4 worm cellular contexts compared by ENCODE assay signal in the genomic region with DNA sequence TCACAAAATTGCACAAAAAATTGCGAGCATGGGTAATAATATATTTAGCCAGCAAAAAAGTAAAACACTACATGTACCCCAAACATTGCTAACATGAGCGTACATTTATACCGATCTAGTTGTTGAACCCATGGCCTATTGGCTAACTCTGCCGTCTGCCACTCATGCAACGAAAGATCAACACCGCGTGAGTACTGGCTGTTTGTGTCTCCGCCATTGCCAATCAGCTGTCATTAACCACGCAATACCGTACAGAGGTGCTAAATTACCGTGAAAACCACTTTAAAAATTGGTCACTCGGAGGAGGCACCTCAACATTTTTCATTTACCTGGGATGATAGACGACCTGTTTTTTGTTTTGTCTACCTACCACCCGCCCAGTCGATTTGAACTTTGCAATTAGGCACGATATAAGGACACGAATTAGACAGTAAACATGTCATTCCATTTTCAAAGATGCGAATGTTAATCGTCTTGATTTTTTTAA.
TF ChIP-seq lines count a peak whose summit lies in the region.

A gene (plus strand): TSS at position 437 of the 487 bp plus-strand sequence.

TF ChIP-seq in whole organism, L2 larva, 48 proteins besides CTCF, POLR2A, EP300 and RAD21 (continues in another document):
- no peak for TF ChIP-seq ama-1 (optimal IDR thresholded peaks at IDR 0.05; lab: Kevin White, UChicago)
- peak; percentile 16 for TF ChIP-seq nhr-77 (tag; optimal IDR thresholded peaks at IDR 0.05; lab: Kevin White, UChicago)
- TF ChIP-seq blmp-1 (tag; optimal IDR thresholded peaks at IDR 0.05; lab: Kevin White, UChicago; ENCODE audit: insufficient read depth): peak; percentile 36
- peak; percentile 12 to 73 for TF ChIP-seq lsy-2 (tag; optimal IDR thresholded peaks at IDR 0.05; lab: Kevin White, UChicago)
- no peak for TF ChIP-seq elt-1 (tag; optimal IDR thresholded peaks at IDR 0.05; lab: Kevin White, UChicago)
- TF ChIP-seq fos-1 (tag; optimal IDR thresholded peaks at IDR 0.05; lab: Kevin White, UChicago): peak; percentile 90
- TF ChIP-seq F13H6.1 (tag; optimal IDR thresholded peaks at IDR 0.05; lab: Kevin White, UChicago): peak; percentile 66
- no peak for TF ChIP-seq nhr-237 (tag; optimal IDR thresholded peaks at IDR 0.05; lab: Kevin White, UChicago)
- peak; percentile 45 for TF ChIP-seq unc-55 (GFP tag; optimal IDR thresholded peaks at IDR 0.05; lab: Kevin White, UChicago)
- TF ChIP-seq peb-1 (tag; optimal IDR thresholded peaks at IDR 0.05; lab: Kevin White, UChicago): no peak
- TF ChIP-seq ztf-11 (tag; optimal IDR thresholded peaks at IDR 0.05; lab: Kevin White, UChicago): no peak
- peak; percentile 80 for TF ChIP-seq crh-2 (tag; optimal IDR thresholded peaks at IDR 0.05; lab: Kevin White, UChicago)
- no peak for TF ChIP-seq alr-1 (tag; optimal IDR thresholded peaks at IDR 0.05; lab: Kevin White, UChicago)
- TF ChIP-seq R02D3.7 (tag; optimal IDR thresholded peaks at IDR 0.05; lab: Kevin White, UChicago): no peak
- TF ChIP-seq unc-39 (tag; optimal IDR thresholded peaks at IDR 0.05; lab: Kevin White, UChicago): no peak
- TF ChIP-seq aly-2 (tag; optimal IDR thresholded peaks at IDR 0.05; lab: Kevin White, UChicago): no peak
- TF ChIP-seq dmd-4 (tag; optimal IDR thresholded peaks at IDR 0.05; lab: Kevin White, UChicago): no peak
- TF ChIP-seq elt-3 (tag; optimal IDR thresholded peaks at IDR 0.05; lab: Kevin White, UChicago): no peak
- no peak for TF ChIP-seq ceh-82 (tag; optimal IDR thresholded peaks at IDR 0.05; lab: Kevin White, UChicago)
- peak; percentile 73 for TF ChIP-seq nhr-25 (tag; optimal IDR thresholded peaks at IDR 0.05; lab: Kevin White, UChicago)
- TF ChIP-seq ZK546.5 (tag; optimal IDR thresholded peaks at IDR 0.05; lab: Kevin White, UChicago): no peak
- TF ChIP-seq nhr-12 (tag; optimal IDR thresholded peaks at IDR 0.05; lab: Kevin White, UChicago): no peak

TF ChIP-seq in whole organism, L4 larva, 104 proteins besides CTCF, POLR2A, EP300 and RAD21 (continues in another document):
- TF ChIP-seq Y48G9A.11 (GFP tag; IDR thresholded peaks at IDR 0.05; lab: Robert Waterston, UW) (peak; percentile 80; the same call in 1 of the 2 replicates), tra-1 (GFP tag; IDR thresholded peaks at IDR 0.05; lab: Robert Waterston, UW) (peak; percentile 90), dve-1 (tag; optimal IDR thresholded peaks at IDR 0.05; lab: Kevin White, UChicago; ENCODE audit: insufficient read depth) (peak; percentile 73), aly-2 (tag; optimal IDR thresholded peaks at IDR 0.05; lab: Kevin White, UChicago) (no peak), nhr-111 (GFP tag; optimal IDR thresholded peaks at IDR 0.05; lab: Kevin White, UChicago) (peak; percentile 90), lir-3 (tag; optimal IDR thresholded peaks at IDR 0.05; lab: Kevin White, UChicago) (peak; percentile 64), ceh-20 (GFP tag; IDR thresholded peaks at IDR 0.05; lab: Robert Waterston, UW) (peak; percentile 79), Y105C5A.15 (GFP tag; IDR thresholded peaks at IDR 0.05; lab: Robert Waterston, UW) (0 out of 2 replicates have a peak, but pooled peaks have one; percentile 56), mxl-2 (GFP tag; conservative IDR thresholded peaks at IDR 0.05; lab: Robert Waterston, UW) (no peak), gei-8 (GFP tag; optimal IDR thresholded peaks at IDR 0.05; lab: Kevin White, UChicago) (peak; percentile 82), fkh-10 (GFP tag; optimal IDR thresholded peaks at IDR 0.05; lab: Kevin White, UChicago) (no peak), nhr-25 (tag; optimal IDR thresholded peaks at IDR 0.05; lab: Kevin White, UChicago; ENCODE audit: borderline replicate concordance, insufficient read depth) (peak; percentile 52), snpc-4 (tag; optimal IDR thresholded peaks at IDR 0.05; lab: Kevin White, UChicago) (peak; percentile 12), unc-62 (GFP tag; optimal IDR thresholded peaks at IDR 0.05 in 1 of 2; lab: Kevin White, UChicago) (no peak), unc-62 (tag; optimal IDR thresholded peaks at IDR 0.05; lab: Kevin White, UChicago) (no peak), unc-39 (tag; optimal IDR thresholded peaks at IDR 0.05; lab: Kevin White, UChicago) (no peak), attf-4 (tag; optimal IDR thresholded peaks at IDR 0.05; lab: Kevin White, UChicago) (no peak), lin-29 (GFP tag; IDR thresholded peaks at IDR 0.05; lab: Robert Waterston, UW) (0 out of 2 replicates have a peak, but pooled peaks have one; percentile 40), nhr-76 (tag; optimal IDR thresholded peaks at IDR 0.05; lab: Kevin White, UChicago) (no peak), lin-38 (GFP tag; IDR thresholded peaks at IDR 0.05; lab: Robert Waterston, UW) (peak; percentile 83), ctbp-1 (GFP tag; IDR thresholded peaks at IDR 0.05; lab: Robert Waterston, UW) (peak; percentile 47; the same call in 1 of the 2 replicates)

TF ChIP-seq in whole organism, late embryonic, 69 proteins besides CTCF, POLR2A, EP300 and RAD21 (continues in another document):
- peak; percentile 52 for TF ChIP-seq ceh-34 (tag; optimal IDR thresholded peaks at IDR 0.05; lab: Kevin White, UChicago)
- TF ChIP-seq mec-3 (tag; optimal IDR thresholded peaks at IDR 0.05; lab: Kevin White, UChicago; ENCODE audit: borderline replicate concordance): no peak
- peak; percentile 82 for TF ChIP-seq elt-2 (tag; optimal IDR thresholded peaks at IDR 0.05; lab: Kevin White, UChicago)
- peak; percentile 40 for TF ChIP-seq ceh-14 (tag; optimal IDR thresholded peaks at IDR 0.05; lab: Kevin White, UChicago)
- no peak for TF ChIP-seq hlh-15 (tag; optimal IDR thresholded peaks at IDR 0.05; lab: Kevin White, UChicago)
- TF ChIP-seq pat-9 (tag; optimal IDR thresholded peaks at IDR 0.05; lab: Kevin White, UChicago): peak; percentile 80
- TF ChIP-seq odd-2 (tag; optimal IDR thresholded peaks at IDR 0.05; lab: Kevin White, UChicago): peak; percentile 12
- TF ChIP-seq ceh-48 (tag; optimal IDR thresholded peaks at IDR 0.05; lab: Kevin White, UChicago): peak; percentile 17
- TF ChIP-seq ets-4 (tag; optimal IDR thresholded peaks at IDR 0.05; lab: Kevin White, UChicago): no peak
- no peak for TF ChIP-seq ceh-9 (tag; optimal IDR thresholded peaks at IDR 0.05; lab: Kevin White, UChicago)
- TF ChIP-seq pros-1 (tag; optimal IDR thresholded peaks at IDR 0.05; lab: Kevin White, UChicago): no peak
- TF ChIP-seq dmd-4 (tag; optimal IDR thresholded peaks at IDR 0.05; lab: Kevin White, UChicago; ENCODE audit: borderline replicate concordance): no peak
- peak; percentile 55 for TF ChIP-seq C38D4.7 (GFP tag; optimal IDR thresholded peaks at IDR 0.05; lab: Kevin White, UChicago)
- TF ChIP-seq pha-4 (tag; optimal IDR thresholded peaks at IDR 0.05; lab: Kevin White, UChicago): no peak
- TF ChIP-seq pha-2 (tag; optimal IDR thresholded peaks at IDR 0.05; lab: Kevin White, UChicago): peak; percentile 21
- no peak for TF ChIP-seq Y22D7AL.16 (tag; optimal IDR thresholded peaks at IDR 0.05; lab: Kevin White, UChicago)
- peak; percentile 57 for TF ChIP-seq hlh-13 (GFP tag; optimal IDR thresholded peaks at IDR 0.05; lab: Kevin White, UChicago)
- TF ChIP-seq ama-1 (optimal IDR thresholded peaks at IDR 0.05; lab: Kevin White, UChicago): no peak
- peak; percentile 76 for TF ChIP-seq dve-1 (tag; optimal IDR thresholded peaks at IDR 0.05; lab: Kevin White, UChicago)
- no peak for TF ChIP-seq elt-4 (tag; optimal IDR thresholded peaks at IDR 0.05; lab: Kevin White, UChicago)
- no peak for TF ChIP-seq nhr-11 (tag; optimal IDR thresholded peaks at IDR 0.05; lab: Kevin White, UChicago)
- peak; percentile 9 for TF ChIP-seq tbx-7 (tag; optimal IDR thresholded peaks at IDR 0.05; lab: Kevin White, UChicago)
- no peak for TF ChIP-seq ceh-30 (tag; optimal IDR thresholded peaks at IDR 0.05; lab: Kevin White, UChicago)
- TF ChIP-seq lin-11 (tag; optimal IDR thresholded peaks at IDR 0.05; lab: Kevin White, UChicago): peak; percentile 49

TF ChIP-seq in whole organism, mixed stage, embryonic, 35 proteins besides CTCF, POLR2A, EP300 and RAD21 (continues in another document):
- TF ChIP-seq snpc-4 (tag; optimal IDR thresholded peaks at IDR 0.05; lab: Kevin White, UChicago) (no peak), mls-2 (tag; optimal IDR thresholded peaks at IDR 0.05; lab: Kevin White, UChicago) (peak; percentile 81), zip-8 (tag; optimal IDR thresholded peaks at IDR 0.05; lab: Kevin White, UChicago) (peak; percentile 23), nhr-237 (tag; optimal IDR thresholded peaks at IDR 0.05; lab: Kevin White, UChicago) (no peak), elt-1 (tag; optimal IDR thresholded peaks at IDR 0.05; lab: Kevin White, UChicago; ENCODE audit: borderline replicate concordance, insufficient read depth) (no peak), ces-1 (GFP tag; optimal IDR thresholded peaks at IDR 0.05; lab: Kevin White, UChicago) (no peak), bed-3 (GFP tag; optimal IDR thresholded peaks at IDR 0.05; lab: Kevin White, UChicago) (peak; percentile 12), ceh-43 (GFP tag; optimal IDR thresholded peaks at IDR 0.05; lab: Kevin White, UChicago) (peak; percentile 63), sem-2 (GFP tag; optimal IDR thresholded peaks at IDR 0.05; lab: Kevin White, UChicago) (peak; percentile 76), ztf-11 (tag; optimal IDR thresholded peaks at IDR 0.05; lab: Kevin White, UChicago) (no peak), sptf-1 (tag; optimal IDR thresholded peaks at IDR 0.05; lab: Kevin White, UChicago) (no peak), lin-13 (tag; optimal IDR thresholded peaks at IDR 0.05; lab: Kevin White, UChicago) (peak; percentile 20), mab-5 (tag; optimal IDR thresholded peaks at IDR 0.05; lab: Kevin White, UChicago) (no peak), unc-62 (GFP tag; optimal IDR thresholded peaks at IDR 0.05; lab: Kevin White, UChicago) (peak; percentile 22), cnd-1 (tag; optimal IDR thresholded peaks at IDR 0.05; lab: Kevin White, UChicago) (peak; percentile 86), unc-39 (tag; optimal IDR thresholded peaks at IDR 0.05; lab: Kevin White, UChicago) (no peak), mep-1 (tag; optimal IDR thresholded peaks at IDR 0.05; lab: Kevin White, UChicago) (peak; percentile 12), pha-4 (tag; optimal IDR thresholded peaks at IDR 0.05; lab: Kevin White, UChicago) (peak; percentile 55), hlh-1 (tag; optimal IDR thresholded peaks at IDR 0.05; lab: Kevin White, UChicago) (peak; percentile 8), tbx-8 (GFP tag; optimal IDR thresholded peaks at IDR 0.05; lab: Kevin White, UChicago) (peak; percentile 59), nhr-76 (tag; optimal IDR thresholded peaks at IDR 0.05; lab: Kevin White, UChicago) (no peak), ceh-83 (GFP tag; optimal IDR thresholded peaks at IDR 0.05; lab: Kevin White, UChicago) (peak; percentile 89), nhr-2 (tag; optimal IDR thresholded peaks at IDR 0.05; lab: Kevin White, UChicago) (no peak), lsy-2 (tag; optimal IDR thresholded peaks at IDR 0.05; lab: Kevin White, UChicago) (no peak), M03D4.4 (tag; optimal IDR thresholded peaks at IDR 0.05; lab: Kevin White, UChicago) (peak; percentile 79), unc-120 (tag; optimal IDR thresholded peaks at IDR 0.05; lab: Kevin White, UChicago; ENCODE audit: poor library complexity, severe bottlenecking) (peak; percentile 20), lin-32 (GFP tag; optimal IDR thresholded peaks at IDR 0.05; lab: Kevin White, UChicago) (peak; percentile 76)
